Worm (Caenorhabditis elegans) whole organism, L2 larva: ENCODE results near the gene ceh-16.

Source experiments
- ama-1 ChIP-seq: fragments of 150-350 bp; optimal IDR thresholded peaks from 2 replicates; lab custom pipeline; 2018; ENCODE audit warnings: inconsistent platforms
- ceh-82 ChIP-seq: fragments of 150-350 bp; optimal IDR thresholded peaks from 2 replicates; lab custom pipeline; 2014; ENCODE audit warnings: missing biosample characterization, missing genetic modification characterization
- zag-1 ChIP-seq: fragments of 150-350 bp; optimal IDR thresholded peaks from 2 replicates; lab custom pipeline; 2014; ENCODE audit warnings: missing biosample characterization, missing genetic modification characterization
- ztf-11 ChIP-seq: sonication (generic microtip); optimal IDR thresholded peaks from 2 replicates; lab custom pipeline; 2017; ENCODE audit warnings: missing biosample characterization, missing genetic modification characterization

ce11 chrIII:8573301-8573700 lies 49.2 kb upstream of the ceh-16 start:
- TF ChIP-seq ztf-11 (tag; lab: Kevin White, UChicago) (no peak), ceh-82 (no peak), ama-1 (lab: Kevin White, UChicago) (no peak), zag-1 (tag; lab: Kevin White, UChicago) (no peak)
